Fruit fly (Drosophila melanogaster) whole organism, embryonic: Measurements from ENCODE around the gene Bet3.

ENCODE experiments used
- Adf1 ChIP-seq: fragments of 200-800 bp; sonication (Bioruptor generic); IDR thresholded peaks from 2 replicates; pipeline ENCODE4 v1.3.6; 2022; ENCODE audit warnings: missing biosample characterization, missing genetic modification characterization
- Bdp1 ChIP-seq: fragments of 200-800 bp; sonication (Bioruptor generic); optimal IDR thresholded peaks from 3 replicates; lab custom pipeline; 2016; ENCODE audit warnings: missing biosample characterization, missing genetic modification characterization
- CG10366 ChIP-seq: fragments of 200-800 bp; sonication (Bioruptor generic); IDR thresholded peaks from 2 replicates; pipeline ENCODE4 v1.3.6; 2022; ENCODE audit warnings: missing biosample characterization, missing genetic modification characterization
- CG12744 ChIP-seq: fragments of 200-800 bp; sonication (Bioruptor generic); optimal IDR thresholded peaks from 2 replicates; lab custom pipeline; 2016; ENCODE audit warnings: missing biosample characterization, missing genetic modification characterization
- CG12942 ChIP-seq: fragments of 200-800 bp; sonication (Bioruptor generic); optimal IDR thresholded peaks from 3 replicates; lab custom pipeline; 2016; ENCODE audit warnings: missing biosample characterization, missing genetic modification characterization
- CG13775 ChIP-seq: fragments of 200-800 bp; sonication (Bioruptor generic); optimal IDR thresholded peaks from 3 replicates; lab custom pipeline; 2017; ENCODE audit warnings: missing biosample characterization, mild to moderate bottlenecking, missing genetic modification characterization
- CG17361 ChIP-seq: fragments of 200-800 bp; sonication (Bioruptor generic); IDR thresholded peaks from 3 replicates; pipeline ENCODE4 v1.3.6; 2022; ENCODE audit warnings: missing biosample characterization, missing genetic modification characterization
- CG17385 ChIP-seq: fragments of 200-800 bp; sonication (Bioruptor generic); optimal IDR thresholded peaks from 3 replicates; lab custom pipeline; 2018; ENCODE audit warnings: missing biosample characterization, mild to moderate bottlenecking, missing genetic modification characterization
- CG18262 ChIP-seq: fragments of 200-800 bp; optimal IDR thresholded peaks from 3 replicates; lab custom pipeline; 2019; ENCODE audit warnings: missing biosample characterization, mild to moderate bottlenecking, missing genetic modification characterization, moderate library complexity
- CG2120 ChIP-seq: fragments of 200-800 bp; sonication (Bioruptor generic); optimal IDR thresholded peaks from 3 replicates; lab custom pipeline; 2016; ENCODE audit warnings: missing biosample characterization, missing genetic modification characterization
- CG2712 ChIP-seq: fragments of 200-800 bp; optimal IDR thresholded peaks from 3 replicates; lab custom pipeline; 2019; ENCODE audit warnings: missing biosample characterization, mild to moderate bottlenecking, missing genetic modification characterization, moderate library complexity
- CG30020 ChIP-seq: fragments of 200-800 bp; optimal IDR thresholded peaks from 2 replicates; lab custom pipeline; 2019; ENCODE audit warnings: missing biosample characterization, mild to moderate bottlenecking, missing genetic modification characterization, moderate library complexity
- CG32532 ChIP-seq: fragments of 200-800 bp; sonication (Bioruptor generic); IDR thresholded peaks from 2 replicates; pipeline ENCODE4 v1.3.6; 2022; ENCODE audit warnings: missing biosample characterization, missing genetic modification characterization
- CG4404 ChIP-seq: fragments of 200-800 bp; sonication (Bioruptor generic); IDR thresholded peaks from 2 replicates; pipeline ENCODE4 v1.3.6; 2022; ENCODE audit warnings: missing biosample characterization, missing genetic modification characterization
- CG4730 ChIP-seq: fragments of 200-800 bp; sonication (Bioruptor generic); IDR thresholded peaks from 2 replicates; pipeline ENCODE4 v1.3.6; 2022; ENCODE audit warnings: missing biosample characterization, missing genetic modification characterization
- CG5180 ChIP-seq: fragments of 200-800 bp; sonication (Bioruptor generic); optimal IDR thresholded peaks from 3 replicates; lab custom pipeline; 2017; ENCODE audit warnings: missing biosample characterization, missing genetic modification characterization, mild to moderate bottlenecking, moderate library complexity, missing genetic modification reagents
- CG6254 ChIP-seq: fragments of 200-800 bp; sonication (Bioruptor generic); optimal IDR thresholded peaks from 3 replicates; lab custom pipeline; 2017; ENCODE audit warnings: mild to moderate bottlenecking, missing biosample characterization, missing genetic modification reagents, missing genetic modification characterization
- CG8089 ChIP-seq: fragments of 200-800 bp; sonication (Bioruptor generic); optimal IDR thresholded peaks from 3 replicates; lab custom pipeline; 2016; ENCODE audit warnings: missing biosample characterization, missing genetic modification characterization
- Deaf1 ChIP-seq: fragments of 200-800 bp; optimal IDR thresholded peaks from 3 replicates; lab custom pipeline; 2019; ENCODE audit warnings: missing biosample characterization, mild to moderate bottlenecking, missing genetic modification characterization, moderate library complexity
- Fer3 ChIP-seq: fragments of 200-800 bp; sonication (Bioruptor generic); optimal IDR thresholded peaks from 2 replicates; lab custom pipeline; 2018; ENCODE audit warnings: missing biosample characterization, mild to moderate bottlenecking, missing genetic modification characterization, moderate library complexity
- HLHmδ ChIP-seq: fragments of 200-800 bp; sonication (Bioruptor generic); optimal IDR thresholded peaks from 2 replicates; lab custom pipeline; 2018; ENCODE audit warnings: missing biosample characterization, mild to moderate bottlenecking, missing genetic modification characterization, moderate library complexity
- HmgD ChIP-seq: fragments of 200-800 bp; sonication (Bioruptor generic); optimal IDR thresholded peaks from 3 replicates; lab custom pipeline; 2016; ENCODE audit warnings: missing biosample characterization, missing genetic modification characterization
- Mad ChIP-seq: fragments of 200-800 bp; sonication (Bioruptor generic); optimal IDR thresholded peaks from 2 replicates; lab custom pipeline; 2016; ENCODE audit warnings: missing biosample characterization, missing genetic modification characterization
- NFAT ChIP-seq: fragments of 200-800 bp; sonication (Bioruptor generic); IDR thresholded peaks from 2 replicates; pipeline ENCODE4 v1.3.6; 2022; ENCODE audit warnings: missing biosample characterization, missing genetic modification characterization
- NfI ChIP-seq: fragments of 200-800 bp; sonication (Bioruptor generic); optimal IDR thresholded peaks from 3 replicates; lab custom pipeline; 2018; ENCODE audit warnings: missing biosample characterization, mild to moderate bottlenecking, missing genetic modification characterization, moderate library complexity
- Rx ChIP-seq: fragments of 200-800 bp; sonication (Bioruptor generic); IDR thresholded peaks from 2 replicates; pipeline ENCODE4 v1.3.6; 2022; ENCODE audit warnings: missing biosample characterization, missing genetic modification characterization
- Scr ChIP-seq: fragments of 200-800 bp; sonication (Bioruptor generic); IDR thresholded peaks from 2 replicates; pipeline ENCODE4 v1.3.6; 2022; ENCODE audit warnings: missing biosample characterization, missing genetic modification characterization; ENCODE audit not compliant: partially characterized antibody
- Stat92E ChIP-seq, 3 experiments: fragments of >200 bp in 2 of 3; fragments of 200-800 bp in 1 of 3; sonication (Bioruptor generic) in 1 of 3; optimal IDR thresholded peaks; 2 replicates each; lab custom pipeline; 2017 to 2019; ENCODE audit warnings: missing biosample characterization in 3 of 3, missing genetic modification characterization in 3 of 3, mild to moderate bottlenecking in 1 of 3, moderate library complexity in 1 of 3
- Usf ChIP-seq: fragments of 200-800 bp; sonication (Bioruptor generic); optimal IDR thresholded peaks from 2 replicates; lab custom pipeline; 2017; ENCODE audit warnings: missing genotype, missing biosample characterization, missing genetic modification characterization
- az2 ChIP-seq: fragments of 200-800 bp; sonication (Bioruptor generic); optimal IDR thresholded peaks from 3 replicates; lab custom pipeline; 2016; ENCODE audit warnings: missing biosample characterization, missing genetic modification characterization
- bsh ChIP-seq, 2 experiments: fragments of 200-800 bp; sonication (Bioruptor generic); optimal IDR thresholded peaks; 2 replicates each; lab custom pipeline; 2017 to 2018; ENCODE audit warnings: mild to moderate bottlenecking in 2 of 2, missing biosample characterization in 2 of 2, missing genetic modification characterization in 2 of 2, moderate library complexity in 1 of 2
- cato ChIP-seq: fragments of 200-800 bp; sonication (Bioruptor generic); optimal IDR thresholded peaks from 2 replicates; lab custom pipeline; 2016; ENCODE audit warnings: missing biosample characterization, missing genetic modification characterization, borderline replicate concordance
- da ChIP-seq: fragments of 200-800 bp; sonication (Bioruptor generic); optimal IDR thresholded peaks from 2 replicates; lab custom pipeline; 2016; ENCODE audit warnings: missing biosample characterization, missing genetic modification characterization
- dpn ChIP-seq, 2 experiments: fragments of 200-800 bp; sonication (Bioruptor generic); optimal IDR thresholded peaks; 3 replicates each; lab custom pipeline; 2016; ENCODE audit warnings: missing biosample characterization in 2 of 2, missing genetic modification characterization in 2 of 2
- emc ChIP-seq: fragments of 200-800 bp; sonication (Bioruptor generic); optimal IDR thresholded peaks from 2 replicates; lab custom pipeline; 2016; ENCODE audit warnings: missing biosample characterization, missing genetic modification characterization
- fd102C ChIP-seq: fragments of 200-800 bp; sonication (Bioruptor generic); optimal IDR thresholded peaks from 2 replicates; lab custom pipeline; 2018; ENCODE audit warnings: missing biosample characterization, mild to moderate bottlenecking, missing genetic modification characterization, moderate library complexity
- fd96Cb ChIP-seq: fragments of 200-800 bp; sonication (Bioruptor generic); optimal IDR thresholded peaks from 2 replicates; lab custom pipeline; 2018; ENCODE audit warnings: missing biosample characterization, mild to moderate bottlenecking, missing genetic modification characterization, moderate library complexity
- fu2 ChIP-seq: fragments of 200-800 bp; sonication (Bioruptor generic); optimal IDR thresholded peaks from 2 replicates; lab custom pipeline; 2016; ENCODE audit warnings: missing biosample characterization, missing genetic modification characterization
- grn ChIP-seq: fragments of 200-800 bp; sonication (Bioruptor generic); optimal IDR thresholded peaks from 3 replicates; lab custom pipeline; 2017; ENCODE audit warnings: missing biosample characterization, missing genetic modification characterization
- hb ChIP-seq: fragments of 200-800 bp; sonication (Bioruptor generic); IDR thresholded peaks from 3 replicates; pipeline ENCODE4 v1.3.6; 2022; ENCODE audit warnings: missing biosample characterization, missing genetic modification characterization; ENCODE audit not compliant: partially characterized antibody
- knrl ChIP-seq: fragments of 200-800 bp; sonication (Bioruptor generic); IDR thresholded peaks from 3 replicates; pipeline ENCODE4 v1.3.6; 2022; ENCODE audit warnings: missing biosample characterization, missing genetic modification characterization; ENCODE audit not compliant: partially characterized antibody
- nau ChIP-seq: fragments of 200-800 bp; sonication (Bioruptor generic); optimal IDR thresholded peaks from 3 replicates; lab custom pipeline; 2017; ENCODE audit warnings: missing biosample characterization, mild to moderate bottlenecking, missing genetic modification characterization, missing genetic modification reagents
- nom ChIP-seq: fragments of 200-800 bp; sonication (Bioruptor generic); optimal IDR thresholded peaks from 2 replicates; lab custom pipeline; 2017; ENCODE audit warnings: missing biosample characterization, missing genetic modification characterization, mild to moderate bottlenecking, moderate library complexity, missing genetic modification reagents
- pfk ChIP-seq: fragments of 200-800 bp; sonication (Bioruptor generic); optimal IDR thresholded peaks from 2 replicates; lab custom pipeline; 2018; ENCODE audit warnings: missing biosample characterization, mild to moderate bottlenecking, missing genetic modification characterization, moderate library complexity
- scrt ChIP-seq: fragments of 200-800 bp; sonication (Bioruptor generic); optimal IDR thresholded peaks from 2 replicates; lab custom pipeline; 2018; ENCODE audit warnings: missing biosample characterization, mild to moderate bottlenecking, missing genetic modification characterization, moderate library complexity
- sim ChIP-seq: fragments of 200-800 bp; sonication (Bioruptor generic); IDR thresholded peaks from 2 replicates; pipeline ENCODE4 v1.3.6; 2022; ENCODE audit warnings: missing biosample characterization, missing genetic modification characterization
- slou ChIP-seq: fragments of 200-800 bp; sonication (Bioruptor generic); optimal IDR thresholded peaks from 3 replicates; lab custom pipeline; 2016; ENCODE audit warnings: missing biosample characterization, missing genetic modification characterization
- vnd ChIP-seq: fragments of 200-800 bp; sonication (Bioruptor generic); IDR thresholded peaks from 3 replicates; pipeline ENCODE4 v1.3.6; 2022; ENCODE audit warnings: missing biosample characterization, missing genetic modification characterization; ENCODE audit not compliant: partially characterized antibody

Bet3 gene

dm6 chr3L:9460775-9461491 lies 18.9 kb upstream of the Bet3 start, which contains the start of the genes CG3434 and CG44838:
TSS of gene CG3434 (minus strand) at chr3L:9460799.
TSS of gene CG44838 (plus strand) at chr3L:9461050.
- TF ChIP-seq Mad (GFP tag; lab: Kevin White, UChicago) (peak; percentile 82), bsh (GFP tag; optimal IDR thresholded peaks at IDR 0.05; lab: Kevin White, UChicago) (peak; percentile 9 to 81), Fer3 (tag; lab: Kevin White, UChicago) (peak; percentile 71), grn (peak; percentile 48), knrl (GFP tag; lab: Robert Waterston, UW) (0 out of 3 replicates have a peak, but pooled peaks have one; percentile 18), Bdp1 (peak; percentile 77), HLHmδ (GFP tag; lab: Kevin White, UChicago) (no peak), CG32532 (GFP tag; lab: Robert Waterston, UW) (peak; percentile 81), CG2712 (tag; lab: Kevin White, UChicago) (peak; percentile 86), Rx (peak; percentile 53; the same call in 1 of the 2 replicates), Scr (GFP tag; lab: Robert Waterston, UW) (peak; percentile 33), Usf (GFP tag; lab: Kevin White, UChicago) (peak; percentile 57), Adf1 (peak; percentile 62), CG17385 (peak; percentile 73), cato (GFP tag; lab: Kevin White, UChicago) (peak; percentile 77), CG12744 (GFP tag; lab: Kevin White, UChicago) (peak; percentile 28), fd96Cb (tag; lab: Kevin White, UChicago) (peak; percentile 64), vnd (GFP tag; lab: Robert Waterston, UW) (no peak), CG2120 (GFP tag; lab: Kevin White, UChicago) (peak; percentile 90), CG4404 (peak; percentile 75), scrt (GFP tag; lab: Kevin White, UChicago) (peak; percentile 75), fu2 (GFP tag; lab: Kevin White, UChicago) (peak; percentile 39), CG5180 (GFP tag; lab: Kevin White, UChicago) (peak; percentile 87), da (no peak), hb (GFP tag; lab: Robert Waterston, UW) (no peak), NFAT (GFP tag; lab: Robert Waterston, UW) (peak; percentile 56), fd102C (GFP tag; lab: Kevin White, UChicago) (peak; percentile 31), Deaf1 (tag; lab: Kevin White, UChicago) (peak; percentile 58), CG13775 (peak; percentile 89), HmgD (GFP tag; lab: Kevin White, UChicago) (peak; percentile 56), CG4730 (peak; percentile 48; the same call in 1 of the 2 replicates), slou (GFP tag; lab: Kevin White, UChicago) (peak; percentile 39), CG10366 (peak; percentile 80), nom (GFP tag; lab: Kevin White, UChicago) (peak; percentile 51), CG6254 (GFP tag; lab: Kevin White, UChicago) (peak; percentile 40), CG18262 (peak; percentile 80), CG30020 (peak; percentile 75), sim (GFP tag; lab: Robert Waterston, UW) (no peak), CG17361 (GFP tag; lab: Robert Waterston, UW) (peak; percentile 86), CG12942 (peak; percentile 74), pfk (GFP tag; lab: Kevin White, UChicago) (no peak), dpn (GFP tag; optimal IDR thresholded peaks at IDR 0.05; lab: Kevin White, UChicago) (peak; percentile 74 to 84), CG8089 (no peak), NfI (GFP tag; lab: Kevin White, UChicago) (peak; percentile 72), az2 (GFP tag; lab: Kevin White, UChicago) (peak; percentile 78), nau (GFP tag; lab: Kevin White, UChicago) (peak; percentile 48), emc (GFP tag; lab: Kevin White, UChicago) (no peak), Stat92E (GFP tag; optimal IDR thresholded peaks at IDR 0.05; lab: Kevin White, UChicago) (peak in 1 of 3 experiments; percentile 54)
